Worm (Caenorhabditis elegans): Measurements from ENCODE around the gene H13N06.7.

ce11 chrX:15533260-15533659 is 30.3 kb downstream of the H13N06.7 start:
- no peak for TF ChIP-seq lsy-2 (tag; optimal IDR thresholded peaks at IDR 0.05)
- no peak for TF ChIP-seq unc-62 (GFP tag; optimal IDR thresholded peaks at IDR 0.05)
- no peak for TF ChIP-seq mep-1 (tag; optimal IDR thresholded peaks at IDR 0.05)
- TF ChIP-seq snpc-4 (tag; optimal IDR thresholded peaks at IDR 0.05): no peak
- no peak for TF ChIP-seq nhr-237 (tag; optimal IDR thresholded peaks at IDR 0.05)
